Worm (Caenorhabditis elegans) whole organism, L2 larva: Measurements from ENCODE around the gene F38H12.5.

Source experiments
- aly-2 ChIP-seq: fragments of 150-350 bp; optimal IDR thresholded peaks from 2 replicates; lab custom pipeline; 2014; ENCODE audit warnings: missing biosample characterization, missing genetic modification characterization
- ceh-16 ChIP-seq: fragments of 150-350 bp; optimal IDR thresholded peaks from 2 replicates; lab custom pipeline; 2014; ENCODE audit warnings: missing biosample characterization, missing genetic modification characterization
- dmd-4 ChIP-seq: sonication (generic microtip); optimal IDR thresholded peaks from 2 replicates; lab custom pipeline; 2017; ENCODE audit warnings: missing biosample characterization, missing genetic modification characterization
- elt-3 ChIP-seq: sonication (generic microtip); optimal IDR thresholded peaks from 2 replicates; lab custom pipeline; 2017; ENCODE audit warnings: missing biosample characterization, missing genetic modification characterization
- lin-13 ChIP-seq: fragments of 150-350 bp; optimal IDR thresholded peaks from 2 replicates; lab custom pipeline; 2014; ENCODE audit warnings: missing biosample characterization, missing genetic modification reagents, missing genetic modification characterization
- nhr-10 ChIP-seq: sonication (generic microtip); optimal IDR thresholded peaks from 2 replicates; lab custom pipeline; 2017; ENCODE audit warnings: missing biosample characterization, missing genetic modification characterization
- nhr-11 ChIP-seq: fragments of 150-350 bp; optimal IDR thresholded peaks from 2 replicates; lab custom pipeline; 2014; ENCODE audit warnings: missing biosample characterization, missing genetic modification characterization
- nhr-12 ChIP-seq: fragments of 150-350 bp; optimal IDR thresholded peaks from 2 replicates; lab custom pipeline; 2014; ENCODE audit warnings: missing biosample characterization, missing genetic modification characterization
- nhr-237 ChIP-seq: fragments of 150-350 bp; optimal IDR thresholded peaks from 2 replicates; lab custom pipeline; 2014; ENCODE audit warnings: missing biosample characterization, missing genetic modification characterization
- unc-39 ChIP-seq: fragments of 150-350 bp; optimal IDR thresholded peaks from 2 replicates; lab custom pipeline; 2014; ENCODE audit warnings: missing biosample characterization, missing genetic modification characterization
- unc-62 ChIP-seq: fragments of 150-350 bp; optimal IDR thresholded peaks from 2 replicates; lab custom pipeline; 2014; ENCODE audit warnings: missing biosample characterization, missing genetic modification reagents, missing genetic modification characterization
- ztf-4 ChIP-seq: fragments of 150-350 bp; optimal IDR thresholded peaks from 2 replicates; lab custom pipeline; 2014; ENCODE audit warnings: missing biosample characterization, missing genetic modification characterization

DNA sequence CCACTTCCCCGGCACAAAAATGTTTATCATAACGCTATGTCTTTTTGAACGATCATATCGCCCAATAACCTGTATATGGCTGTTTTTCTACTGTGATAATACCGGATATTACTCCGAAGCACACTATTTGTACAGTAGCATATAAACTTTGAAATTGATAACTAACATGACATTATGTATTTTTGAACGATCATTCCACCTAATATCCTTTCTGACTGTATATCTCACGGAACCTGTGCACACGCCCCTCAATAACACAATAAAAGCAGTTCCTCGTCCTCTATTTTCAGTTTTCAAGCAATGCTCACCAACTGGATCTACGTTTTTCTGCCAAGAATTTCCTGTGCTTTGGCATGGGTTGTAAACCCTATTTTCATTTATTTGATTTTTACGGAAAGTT, 18.7 kb upstream of the F38H12.5 start, which contains the start of gene srj-40:
- TF ChIP-seq lin-13 (GFP tag; lab: Kevin White, UChicago) (no peak), elt-3 (tag; lab: Kevin White, UChicago) (no peak), nhr-12 (no peak), aly-2 (tag; lab: Kevin White, UChicago) (no peak), nhr-10 (tag; lab: Kevin White, UChicago) (no peak), unc-62 (GFP tag; lab: Kevin White, UChicago) (no peak), nhr-237 (tag; lab: Kevin White, UChicago) (no peak), ceh-16 (tag; lab: Kevin White, UChicago) (no peak), dmd-4 (no peak), unc-39 (tag; lab: Kevin White, UChicago) (no peak), nhr-11 (tag; lab: Kevin White, UChicago) (no peak), ztf-4 (tag; lab: Kevin White, UChicago) (no peak)
